Worm (Caenorhabditis elegans) whole organism, midembryonic: ENCODE results near the gene K09H11.4.

ENCODE experiments used
- cog-1 ChIP-seq: sonication (generic microtip); optimal IDR thresholded peaks from 2 replicates; lab custom pipeline; 2016; ENCODE audit warnings: missing genetic modification characterization, missing compliant biosample characterization
- tab-1 ChIP-seq: fragments of 200-800 bp; sonication (Bioruptor generic); IDR thresholded peaks from 2 replicates; pipeline ENCODE4 v1.3.6; 2022; ENCODE audit warnings: missing genetic modification characterization, missing compliant biosample characterization
- ztf-29 ChIP-seq: fragments of 200-800 bp; sonication (Bioruptor generic); IDR thresholded peaks from 2 replicates; pipeline ENCODE4 v1.3.6; 2022; ENCODE audit warnings: missing genetic modification reagents, missing genetic modification characterization, missing compliant biosample characterization

- no peak for TF ChIP-seq ztf-29 (GFP tag; lab: Robert Waterston, UW)
- no peak for TF ChIP-seq cog-1
- TF ChIP-seq tab-1 (GFP tag; lab: Robert Waterston, UW), result no peak
These were observed 27.1 kb upstream of the K09H11.4 start, which contains the start of gene pgph-1 for ce11 chrV:5753432-5753831.
